Worm (Caenorhabditis elegans) whole organism, early embryonic: ENCODE data around the gene T15B7.14.

Experiments used
- F13C5.2 ChIP-seq: sonication (generic microtip); optimal IDR thresholded peaks from 2 replicates; lab custom pipeline; 2017; ENCODE audit warnings: mild to moderate bottlenecking, missing genetic modification characterization, inconsistent platforms, missing compliant biosample characterization
- ama-1 ChIP-seq: fragments of 150-350 bp; optimal IDR thresholded peaks from 2 replicates; lab custom pipeline; 2014
- ceh-36 ChIP-seq: sonication (generic microtip); optimal IDR thresholded peaks from 2 replicates; lab custom pipeline; 2016; ENCODE audit warnings: missing genetic modification characterization, inconsistent platforms, missing compliant biosample characterization
- ets-7 ChIP-seq: sonication (generic microtip); optimal IDR thresholded peaks from 2 replicates; lab custom pipeline; 2016; ENCODE audit warnings: missing genotype, missing genetic modification characterization, missing compliant biosample characterization
- flt-1 ChIP-seq: fragments of 200-800 bp; sonication (Bioruptor generic); IDR thresholded peaks from 2 replicates; pipeline ENCODE4 v1.3.6; 2022; ENCODE audit warnings: missing genetic modification characterization, missing compliant biosample characterization
- hmg-4 ChIP-seq: fragments of 200-800 bp; sonication (Bioruptor generic); optimal IDR thresholded peaks from 2 replicates; lab custom pipeline; 2018; ENCODE audit warnings: mild to moderate bottlenecking, missing genetic modification characterization, missing compliant biosample characterization
- hnd-1 ChIP-seq: sonication (generic microtip); optimal IDR thresholded peaks from 2 replicates; lab custom pipeline; 2016; ENCODE audit warnings: missing genetic modification characterization, missing compliant biosample characterization
- pes-1 ChIP-seq: fragments of 200-800 bp; sonication (Bioruptor generic); IDR thresholded peaks from 2 replicates; pipeline ENCODE4 v1.3.6; 2022; ENCODE audit warnings: missing genetic modification reagents, missing genetic modification characterization, missing compliant biosample characterization
- tra-4 ChIP-seq: sonication (generic microtip); optimal IDR thresholded peaks from 2 replicates; lab custom pipeline; 2017; ENCODE audit warnings: missing genetic modification characterization, missing compliant biosample characterization

DNA sequence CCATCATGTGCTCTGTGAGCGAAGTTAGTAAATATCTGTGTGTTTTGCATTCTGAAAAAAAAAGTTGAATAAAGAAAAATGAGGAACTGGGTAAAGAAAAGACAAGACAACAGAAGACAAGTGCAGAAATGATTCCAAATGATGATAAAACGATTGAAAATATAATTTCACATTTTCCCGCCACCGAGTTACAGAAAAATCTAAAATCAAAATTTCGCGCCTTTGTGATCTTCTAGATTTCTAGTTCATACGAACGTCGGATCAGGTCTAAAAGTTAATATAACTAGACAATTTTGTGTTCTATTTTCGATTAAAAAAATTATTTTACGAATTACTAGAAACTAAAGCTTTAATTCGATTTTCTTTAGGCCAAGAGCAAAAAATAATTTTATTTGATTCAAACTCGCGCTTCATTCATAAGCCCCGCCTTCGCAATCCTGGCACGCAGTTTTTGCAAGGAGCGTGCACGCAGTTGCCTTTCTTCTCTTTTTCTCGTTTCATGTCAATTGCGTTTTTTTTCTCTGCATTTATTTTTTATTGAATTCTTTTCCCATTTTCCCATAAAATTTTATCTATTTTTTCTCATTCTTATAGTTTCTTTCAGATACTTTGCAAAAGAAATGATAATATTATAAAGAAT is 50.2 kb downstream of the T15B7.14 start, which contains the start of the genes spn-4 and spe-39:
- no peak for TF ChIP-seq ama-1 (lab: Kevin White, UChicago)
- peak; percentile 26 for TF ChIP-seq ets-7 (tag; lab: Kevin White, UChicago)
- TF ChIP-seq flt-1 (GFP tag; lab: Robert Waterston, UW), result no peak
- TF ChIP-seq tra-4 (tag; lab: Kevin White, UChicago), result no peak
- no peak for TF ChIP-seq hnd-1
- no peak for TF ChIP-seq ceh-36 (tag; lab: Kevin White, UChicago)
- no peak for TF ChIP-seq pes-1 (GFP tag; lab: Robert Waterston, UW)
- no peak for TF ChIP-seq hmg-4 (GFP tag; lab: Kevin White, UChicago)
- peak; percentile 71 for TF ChIP-seq F13C5.2
